Worm (Caenorhabditis elegans): ENCODE measurements around the gene lin-3.

DNA sequence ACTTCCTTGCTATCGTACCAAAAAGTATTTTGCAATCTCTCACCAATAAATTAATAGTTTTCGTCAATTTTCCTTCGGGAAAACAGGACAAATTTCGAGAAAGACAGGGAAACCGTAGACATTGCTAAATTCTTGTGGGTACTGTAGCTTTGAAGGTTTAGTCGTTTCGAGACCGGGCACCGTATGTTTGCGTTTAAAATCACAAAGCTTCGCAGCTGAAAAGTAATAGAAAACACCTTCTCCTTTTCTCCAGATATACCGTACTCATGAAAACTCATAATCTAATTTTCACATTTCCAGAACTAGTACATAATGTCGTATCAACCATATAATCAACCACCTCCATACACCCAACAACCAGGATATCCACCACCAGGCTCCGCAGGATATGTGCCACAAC, 45.1 kb upstream of the lin-3 start, which contains the start of gene F13H10.6:
- no peak for TF ChIP-seq ama-1 (optimal IDR thresholded peaks at IDR 0.05)
- no peak for TF ChIP-seq ets-7 (tag; optimal IDR thresholded peaks at IDR 0.05)
- TF ChIP-seq tbx-11 (GFP tag; IDR thresholded peaks at IDR 0.05) = no peak
- no peak for TF ChIP-seq hmbx-1 (tag; optimal IDR thresholded peaks at IDR 0.05)
- TF ChIP-seq flt-1 (GFP tag; IDR thresholded peaks at IDR 0.05) = no peak

Measured in whole organism, early embryonic.